Fruit fly (Drosophila melanogaster): ENCODE data around the gene Cisd2.

dm6 chr3R:29204033-29204432 is 19.2 kb downstream of the Cisd2 start, which contains the start of gene Cyt-c1L:
- TF ChIP-seq CG8478 (optimal IDR thresholded peaks at IDR 0.05) (no peak), CTCF (optimal IDR thresholded peaks at IDR 0.05) (no peak)

Measured in S2 (cell line).